Worm (Caenorhabditis elegans): ENCODE data around the gene F58D2.2.
A peak's percentile ranks its signal among the peaks of the same experiment; 100 is the strongest.

Gene F58D2.2

DNA sequence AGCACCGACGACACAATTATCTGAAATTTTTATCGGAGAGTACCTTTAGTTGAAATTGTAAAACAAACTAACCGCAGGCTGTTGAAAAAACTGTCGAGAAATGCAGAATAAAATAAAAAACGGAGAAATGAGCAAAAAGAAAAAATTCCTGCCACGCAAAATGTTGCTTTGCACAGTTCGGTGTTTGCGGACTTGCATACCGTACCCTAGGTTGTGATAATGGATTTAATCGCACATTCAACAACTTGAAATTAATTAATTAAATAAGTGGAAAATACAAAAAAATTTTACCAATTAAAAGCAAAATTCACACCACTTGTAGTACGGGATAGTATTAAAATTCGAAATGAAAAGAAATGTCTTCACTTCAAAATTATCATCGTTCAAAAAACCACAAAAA is 41.8 kb downstream of the F58D2.2 start:
- no peak for TF ChIP-seq T22C8.4 (GFP tag; IDR thresholded peaks at IDR 0.05)
- no peak for TF ChIP-seq tab-1 (GFP tag; IDR thresholded peaks at IDR 0.05)
- no peak for TF ChIP-seq med-1 (GFP tag; optimal IDR thresholded peaks at IDR 0.05; ENCODE audit: insufficient read depth)
- TF ChIP-seq ztf-29 (GFP tag; IDR thresholded peaks at IDR 0.05) = no peak
- no peak for TF ChIP-seq flt-1 (GFP tag; IDR thresholded peaks at IDR 0.05)
- TF ChIP-seq ztf-23 (GFP tag; IDR thresholded peaks at IDR 0.05) = no peak
- no peak for TF ChIP-seq cog-1 (tag; optimal IDR thresholded peaks at IDR 0.05)
- no peak for TF ChIP-seq klf-2 (GFP tag; conservative IDR thresholded peaks at IDR 0.05)
- TF ChIP-seq ref-1 (GFP tag; conservative IDR thresholded peaks at IDR 0.05) = no peak

DNA sequence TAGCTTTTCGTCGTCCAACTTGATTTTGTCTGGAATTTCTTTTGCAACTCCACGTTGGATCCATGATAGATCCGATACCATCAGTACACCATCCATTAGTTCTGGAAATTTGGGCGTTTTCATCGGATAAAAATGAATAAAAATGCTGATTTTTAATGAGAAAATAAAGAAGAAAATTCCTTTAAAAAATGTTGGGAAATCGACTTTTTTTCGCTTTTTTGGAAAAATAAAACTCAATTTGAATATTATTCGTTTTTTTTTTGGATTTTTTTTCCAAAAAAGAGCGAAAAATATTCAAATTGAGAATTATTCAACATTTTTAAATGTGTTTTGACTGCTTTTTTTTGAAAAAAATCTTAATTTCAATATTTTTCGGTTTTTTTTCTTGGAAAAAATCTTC is 46.9 kb downstream of the F58D2.2 start, which contains the start of gene pwp-1:
Gene pwp-1 (minus strand): TSS at position 101 of the 400 bp plus-strand sequence.
- TF ChIP-seq klf-2 (GFP tag; conservative IDR thresholded peaks at IDR 0.05) = no peak
- TF ChIP-seq flt-1 (GFP tag; IDR thresholded peaks at IDR 0.05) = no peak
- TF ChIP-seq tab-1 (GFP tag; IDR thresholded peaks at IDR 0.05) = no peak
- TF ChIP-seq ztf-23 (GFP tag; IDR thresholded peaks at IDR 0.05) = no peak
- TF ChIP-seq ztf-29 (GFP tag; IDR thresholded peaks at IDR 0.05) = no peak
- TF ChIP-seq cog-1 (tag; optimal IDR thresholded peaks at IDR 0.05) = no peak
- no peak for TF ChIP-seq T22C8.4 (GFP tag; IDR thresholded peaks at IDR 0.05)

DNA sequence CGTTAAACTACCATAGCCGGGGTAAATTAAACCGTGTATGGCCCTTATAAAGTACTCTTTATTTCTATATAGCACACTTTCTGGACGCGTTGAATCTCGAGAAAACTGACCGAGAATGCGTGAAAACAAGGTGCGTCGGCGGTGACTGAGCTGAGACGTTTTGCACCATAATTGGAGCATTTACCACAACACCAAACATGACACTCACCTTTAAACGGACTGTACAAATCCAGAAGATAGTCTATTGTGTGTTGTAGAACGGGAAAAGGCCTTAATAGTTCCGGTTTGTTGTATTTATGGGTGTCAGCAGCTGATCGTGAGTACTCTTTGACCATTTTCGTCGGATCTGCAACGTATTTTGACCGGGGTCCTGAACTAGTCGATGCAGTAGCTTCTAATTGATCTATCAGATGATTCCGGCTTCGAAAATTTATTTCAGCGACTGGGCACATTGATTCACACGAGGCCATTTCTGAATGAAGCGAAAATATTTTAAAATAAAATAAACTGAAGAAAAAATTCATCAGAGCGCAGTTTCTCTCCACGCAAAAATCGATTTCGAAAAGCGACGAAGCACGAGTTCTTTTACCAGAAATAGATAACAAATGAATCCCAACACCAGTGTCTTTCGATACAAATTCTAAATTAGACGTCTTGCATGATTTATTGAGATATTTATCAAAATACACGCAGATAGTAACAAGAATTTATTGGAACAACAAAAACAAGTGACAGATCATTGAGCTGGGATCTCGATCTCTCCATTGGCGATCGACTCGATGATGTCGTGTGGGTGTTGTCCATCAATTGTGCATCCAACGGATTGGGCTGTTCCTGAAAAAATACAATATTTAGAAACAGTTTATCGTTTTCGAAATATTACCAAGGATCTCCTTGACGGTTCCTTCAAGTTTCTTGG is 49.6 kb downstream of the F58D2.2 start, which contains the start of gene tag-115:
Gene tag-115 (minus strand): TSS at position 472 of the 919 bp plus-strand sequence.
- TF ChIP-seq T22C8.4 (GFP tag; IDR thresholded peaks at IDR 0.05) = no peak
- TF ChIP-seq ref-1 (GFP tag; conservative IDR thresholded peaks at IDR 0.05) = no peak
- TF ChIP-seq cog-1 (tag; optimal IDR thresholded peaks at IDR 0.05) = no peak
- TF ChIP-seq med-1 (GFP tag; optimal IDR thresholded peaks at IDR 0.05; ENCODE audit: insufficient read depth) = no peak
- no peak for TF ChIP-seq tab-1 (GFP tag; IDR thresholded peaks at IDR 0.05)
- TF ChIP-seq klf-2 (GFP tag; conservative IDR thresholded peaks at IDR 0.05) = no peak
- TF ChIP-seq ztf-29 (GFP tag; IDR thresholded peaks at IDR 0.05) = no peak
- no peak for TF ChIP-seq ztf-23 (GFP tag; IDR thresholded peaks at IDR 0.05)

DNA sequence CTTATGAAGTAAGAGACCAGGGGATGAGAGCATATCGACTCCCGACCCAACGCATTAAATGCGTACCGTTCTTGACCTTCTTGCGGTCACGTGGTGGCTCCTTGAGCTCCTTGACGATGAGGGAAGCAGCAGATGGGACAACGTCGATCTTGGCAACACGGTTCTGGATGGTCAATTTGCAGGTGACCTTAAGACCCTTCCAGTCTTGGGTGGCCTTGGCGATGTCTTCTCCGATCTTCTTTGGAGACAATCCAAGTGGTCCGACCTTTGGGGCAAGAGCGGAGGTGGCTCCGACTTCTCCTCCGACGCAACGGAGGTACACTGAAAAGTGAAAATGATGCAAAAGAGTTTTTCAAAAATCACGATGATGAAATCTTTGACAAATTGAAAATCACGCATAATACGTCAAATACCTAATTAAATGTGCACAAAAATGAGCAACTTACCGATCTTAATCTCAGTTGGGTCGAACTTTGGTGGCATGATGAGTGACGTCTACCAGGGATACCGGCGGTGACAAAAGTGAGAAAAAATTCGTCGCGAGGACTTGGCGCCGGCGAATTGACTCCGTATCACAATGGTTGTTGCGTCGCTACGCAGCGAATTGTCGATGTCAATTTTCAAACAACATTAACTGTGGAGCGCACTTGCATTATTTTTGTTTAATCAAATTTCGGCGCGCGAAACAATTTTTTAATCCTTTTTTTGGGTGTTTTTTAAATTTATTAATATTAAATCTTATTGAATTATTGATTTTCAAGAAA is 50.7 kb downstream of the F58D2.2 start, which contains the start of gene rpl-12:
Gene rpl-12 (minus strand): TSS at position 574 of the 764 bp plus-strand sequence.
- TF ChIP-seq flt-1 (GFP tag; IDR thresholded peaks at IDR 0.05) (peak; percentile 77), ztf-23 (GFP tag; IDR thresholded peaks at IDR 0.05) (peak; percentile 89), ref-1 (GFP tag; conservative IDR thresholded peaks at IDR 0.05) (no peak), ztf-29 (GFP tag; IDR thresholded peaks at IDR 0.05) (no peak), tab-1 (GFP tag; IDR thresholded peaks at IDR 0.05) (no peak), cog-1 (tag; optimal IDR thresholded peaks at IDR 0.05) (peak; percentile 98), T22C8.4 (GFP tag; IDR thresholded peaks at IDR 0.05) (peak; percentile 58; the same call in 1 of the 2 replicates), med-1 (GFP tag; optimal IDR thresholded peaks at IDR 0.05; ENCODE audit: insufficient read depth) (no peak), klf-2 (GFP tag; conservative IDR thresholded peaks at IDR 0.05) (0 out of 2 replicates have a peak, but pooled peaks have one; percentile 15)

DNA sequence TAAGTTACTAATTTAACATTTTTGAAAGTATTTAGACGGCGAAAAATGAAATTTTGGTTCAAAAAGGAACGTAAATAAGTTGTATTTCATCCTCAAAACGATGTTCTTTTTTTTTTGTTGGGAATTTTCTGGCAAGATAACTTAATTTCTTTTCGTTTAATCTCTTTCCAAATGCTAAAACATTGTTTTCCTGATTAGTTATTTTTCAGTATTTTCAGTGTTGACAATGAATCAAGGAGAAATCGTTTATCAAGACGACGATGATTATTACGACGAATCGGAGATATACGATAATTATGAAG is 51.2 kb downstream of the F58D2.2 start, which contains the start of gene lin-54:
Gene lin-54 (plus strand): TSS at position 203 of the 302 bp plus-strand sequence.
- TF ChIP-seq T22C8.4 (GFP tag; IDR thresholded peaks at IDR 0.05) (no peak), med-1 (GFP tag; optimal IDR thresholded peaks at IDR 0.05; ENCODE audit: insufficient read depth) (no peak), ztf-23 (GFP tag; IDR thresholded peaks at IDR 0.05) (no peak), tab-1 (GFP tag; IDR thresholded peaks at IDR 0.05) (no peak), ref-1 (GFP tag; conservative IDR thresholded peaks at IDR 0.05) (no peak)

DNA sequence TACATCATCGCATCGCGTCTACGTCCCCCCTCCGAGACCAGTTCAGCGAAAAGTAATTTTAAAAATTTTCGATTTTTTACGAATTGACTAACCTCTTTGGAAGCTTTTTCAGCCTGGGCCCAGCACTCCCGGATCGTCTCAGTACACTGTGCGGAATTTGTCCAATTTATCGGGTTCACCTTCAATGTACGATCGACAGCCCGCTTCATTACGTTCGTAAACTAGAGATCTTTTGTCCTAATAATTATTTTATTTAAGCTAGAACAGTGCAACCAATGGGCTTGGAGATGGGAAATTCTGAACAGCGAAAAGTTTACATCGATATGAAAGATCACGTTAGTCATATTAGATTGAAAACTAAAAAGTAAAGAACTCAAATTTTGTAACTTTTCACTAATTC is 51.8 kb downstream of the F58D2.2 start:
- TF ChIP-seq cog-1 (tag; optimal IDR thresholded peaks at IDR 0.05) = no peak
- TF ChIP-seq ref-1 (GFP tag; conservative IDR thresholded peaks at IDR 0.05) = no peak
- no peak for TF ChIP-seq klf-2 (GFP tag; conservative IDR thresholded peaks at IDR 0.05)
- TF ChIP-seq flt-1 (GFP tag; IDR thresholded peaks at IDR 0.05) = no peak
- TF ChIP-seq ztf-29 (GFP tag; IDR thresholded peaks at IDR 0.05) = no peak
- TF ChIP-seq med-1 (GFP tag; optimal IDR thresholded peaks at IDR 0.05; ENCODE audit: insufficient read depth) = no peak
- TF ChIP-seq tab-1 (GFP tag; IDR thresholded peaks at IDR 0.05) = no peak
- no peak for TF ChIP-seq T22C8.4 (GFP tag; IDR thresholded peaks at IDR 0.05)
- no peak for TF ChIP-seq ztf-23 (GFP tag; IDR thresholded peaks at IDR 0.05)
